Worm (Caenorhabditis elegans) whole organism, late embryonic: ENCODE measurements around the gene F07E5.8.

Experiments
- C08G9.2 ChIP-seq: sonication (generic microtip); optimal IDR thresholded peaks from 2 replicates; lab custom pipeline; 2016; ENCODE audit warnings: mild to moderate bottlenecking, missing genetic modification characterization, moderate library complexity, missing compliant biosample characterization
- C38D4.7 ChIP-seq: fragments of 200-800 bp; sonication (Bioruptor generic); optimal IDR thresholded peaks from 2 replicates; lab custom pipeline; 2018; ENCODE audit warnings: mild to moderate bottlenecking, missing genetic modification characterization, moderate library complexity, missing compliant biosample characterization
- K09A11.1 ChIP-seq: sonication (generic microtip); optimal IDR thresholded peaks from 2 replicates; lab custom pipeline; 2017; ENCODE audit warnings: antibody characterized with exemption, mild to moderate bottlenecking, missing genetic modification characterization, missing compliant biosample characterization; ENCODE audit not compliant: insufficient read depth
- T23F11.4 ChIP-seq: fragments of 200-800 bp; sonication (Bioruptor generic); optimal IDR thresholded peaks from 2 replicates; lab custom pipeline; 2018; ENCODE audit warnings: mild to moderate bottlenecking, missing genetic modification characterization, missing compliant biosample characterization
- Y22D7AL.16 ChIP-seq: sonication (generic microtip); optimal IDR thresholded peaks from 2 replicates; lab custom pipeline; 2016; ENCODE audit warnings: missing genetic modification characterization, missing compliant biosample characterization
- ahr-1 ChIP-seq: sonication (generic microtip); optimal IDR thresholded peaks from 2 replicates; lab custom pipeline; 2016; ENCODE audit warnings: missing genetic modification characterization, missing compliant biosample characterization
- ama-1 ChIP-seq: fragments of 150-350 bp; optimal IDR thresholded peaks from 2 replicates; lab custom pipeline; 2014
- ceh-18 ChIP-seq: sonication (generic microtip); optimal IDR thresholded peaks from 2 replicates; lab custom pipeline; 2016; ENCODE audit warnings: missing genetic modification characterization, missing compliant biosample characterization
- ceh-24 ChIP-seq: sonication (generic microtip); optimal IDR thresholded peaks from 2 replicates; lab custom pipeline; 2016; ENCODE audit warnings: mild to moderate bottlenecking, missing genetic modification characterization, missing compliant biosample characterization
- ceh-48 ChIP-seq: sonication (generic microtip); optimal IDR thresholded peaks from 2 replicates; lab custom pipeline; 2016; ENCODE audit warnings: missing genetic modification characterization, inconsistent platforms, missing compliant biosample characterization
- ceh-6 ChIP-seq: fragments of 200-800 bp; sonication (Bioruptor generic); optimal IDR thresholded peaks from 2 replicates; lab custom pipeline; 2018; ENCODE audit warnings: mild to moderate bottlenecking, missing genetic modification characterization, missing compliant biosample characterization
- che-1 ChIP-seq: sonication (generic microtip); optimal IDR thresholded peaks from 2 replicates; lab custom pipeline; 2016; ENCODE audit warnings: mild to moderate bottlenecking, missing genetic modification characterization, missing compliant biosample characterization
- dve-1 ChIP-seq: sonication (generic microtip); optimal IDR thresholded peaks from 2 replicates; lab custom pipeline; 2017; ENCODE audit warnings: antibody characterized with exemption, mild to moderate bottlenecking, missing genetic modification characterization, missing compliant biosample characterization
- ets-4 ChIP-seq: sonication (generic microtip); optimal IDR thresholded peaks from 2 replicates; lab custom pipeline; 2016; ENCODE audit warnings: missing genetic modification characterization, missing compliant biosample characterization
- fkh-10 ChIP-seq: fragments of 150-350 bp; optimal IDR thresholded peaks from 2 replicates; lab custom pipeline; 2014; ENCODE audit warnings: missing biosample characterization, missing genetic modification reagents, missing genetic modification characterization
- fkh-6 ChIP-seq: sonication (generic microtip); optimal IDR thresholded peaks from 2 replicates; lab custom pipeline; 2016; ENCODE audit warnings: missing genetic modification characterization, missing compliant biosample characterization
- gmeb-2 ChIP-seq: sonication (generic microtip); optimal IDR thresholded peaks from 2 replicates; lab custom pipeline; 2016; ENCODE audit warnings: missing genetic modification characterization, inconsistent platforms, missing compliant biosample characterization
- hlh-30 ChIP-seq: sonication (generic microtip); optimal IDR thresholded peaks from 2 replicates; lab custom pipeline; 2017; ENCODE audit warnings: antibody characterized with exemption, missing genetic modification characterization, missing compliant biosample characterization; ENCODE audit not compliant: insufficient read depth
- hlh-6 ChIP-seq: sonication (generic microtip); optimal IDR thresholded peaks from 2 replicates; lab custom pipeline; 2016; ENCODE audit warnings: missing genotype, missing genetic modification characterization, missing compliant biosample characterization
- hlh-8 ChIP-seq: sonication (generic microtip); optimal IDR thresholded peaks from 2 replicates; lab custom pipeline; 2016; ENCODE audit warnings: missing genotype, missing genetic modification characterization, missing compliant biosample characterization
- lim-6 ChIP-seq: sonication (generic microtip); optimal IDR thresholded peaks from 2 replicates; lab custom pipeline; 2016; ENCODE audit warnings: missing genetic modification characterization, missing compliant biosample characterization
- lin-11 ChIP-seq: fragments of 200-800 bp; sonication (Bioruptor generic); optimal IDR thresholded peaks from 2 replicates; lab custom pipeline; 2018; ENCODE audit warnings: mild to moderate bottlenecking, missing genetic modification characterization, missing compliant biosample characterization
- madf-2 ChIP-seq: sonication (generic microtip); optimal IDR thresholded peaks from 2 replicates; lab custom pipeline; 2017; ENCODE audit warnings: missing genetic modification characterization, missing compliant biosample characterization
- mec-3 ChIP-seq: sonication (generic microtip); optimal IDR thresholded peaks from 2 replicates; lab custom pipeline; 2016; ENCODE audit warnings: borderline replicate concordance, missing genetic modification characterization, missing compliant biosample characterization
- nfya-1 ChIP-seq: sonication (generic microtip); optimal IDR thresholded peaks from 2 replicates; lab custom pipeline; 2017; ENCODE audit warnings: missing genetic modification characterization, mild to moderate bottlenecking, missing compliant biosample characterization, antibody characterized with exemption, moderate library complexity
- nhr-11 ChIP-seq: fragments of 150-350 bp; optimal IDR thresholded peaks from 2 replicates; lab custom pipeline; 2014; ENCODE audit warnings: missing biosample characterization, missing genetic modification characterization
- nhr-232 ChIP-seq: sonication (generic microtip); optimal IDR thresholded peaks from 2 replicates; lab custom pipeline; 2016; ENCODE audit warnings: missing genetic modification characterization, missing compliant biosample characterization
- pqm-1 ChIP-seq: sonication (generic microtip); optimal IDR thresholded peaks from 2 replicates; lab custom pipeline; 2016; ENCODE audit warnings: missing genetic modification characterization, missing compliant biosample characterization
- pros-1 ChIP-seq: fragments of 150-350 bp; optimal IDR thresholded peaks from 2 replicates; lab custom pipeline; 2014; ENCODE audit warnings: missing biosample characterization, missing genetic modification reagents, missing genetic modification characterization
- ref-2 ChIP-seq: sonication (generic microtip); optimal IDR thresholded peaks from 2 replicates; lab custom pipeline; 2016; ENCODE audit warnings: missing genetic modification characterization, missing compliant biosample characterization
- rnt-1 ChIP-seq: sonication (generic microtip); optimal IDR thresholded peaks from 2 replicates; lab custom pipeline; 2016; ENCODE audit warnings: missing genetic modification characterization, missing compliant biosample characterization
- sox-2 ChIP-seq: fragments of 200-800 bp; sonication (Bioruptor generic); IDR thresholded peaks from 2 replicates; pipeline ENCODE4 v1.3.6; 2022; ENCODE audit warnings: missing genetic modification reagents, missing genetic modification characterization, missing compliant biosample characterization
- sox-4 ChIP-seq: sonication (generic microtip); optimal IDR thresholded peaks from 2 replicates; lab custom pipeline; 2017; ENCODE audit warnings: mild to moderate bottlenecking, missing genetic modification characterization, inconsistent platforms, missing compliant biosample characterization
- tbx-2 ChIP-seq: sonication (generic microtip); optimal IDR thresholded peaks from 2 replicates; lab custom pipeline; 2016; ENCODE audit warnings: missing genetic modification characterization, missing compliant biosample characterization
- tbx-7 ChIP-seq: sonication (generic microtip); optimal IDR thresholded peaks from 2 replicates; lab custom pipeline; 2016; ENCODE audit warnings: missing genotype, missing genetic modification characterization, missing compliant biosample characterization
- ttx-3 ChIP-seq: sonication (generic microtip); optimal IDR thresholded peaks from 2 replicates; lab custom pipeline; 2016; ENCODE audit warnings: missing genetic modification reagents, missing genetic modification characterization, missing compliant biosample characterization
- unc-55 ChIP-seq: sonication (generic microtip); optimal IDR thresholded peaks from 2 replicates; lab custom pipeline; 2017; ENCODE audit warnings: missing biosample characterization, missing genetic modification reagents, missing genetic modification characterization
- ztf-16 ChIP-seq: sonication (generic microtip); optimal IDR thresholded peaks from 2 replicates; lab custom pipeline; 2017; ENCODE audit warnings: missing genetic modification characterization, missing compliant biosample characterization

F07E5.8 gene

DNA sequence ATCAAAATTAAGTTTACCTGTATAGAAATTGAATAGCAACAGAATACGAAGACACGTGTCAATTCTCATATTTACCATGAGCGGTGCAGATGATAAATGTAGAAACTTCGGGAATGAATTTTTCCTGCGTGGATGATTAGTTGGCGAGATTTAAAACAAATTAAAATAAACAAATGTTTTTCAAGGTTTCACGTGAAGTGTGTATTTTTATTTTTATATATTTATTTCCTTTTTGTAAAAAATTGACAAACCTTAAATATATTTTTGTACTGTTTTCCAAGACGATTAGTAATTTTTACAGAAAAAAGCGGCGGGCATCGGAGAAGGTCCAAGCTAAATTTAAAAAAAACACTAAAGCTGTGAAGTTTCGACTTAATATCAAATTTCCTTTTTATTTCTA, at the start of gene F07E5.8:
Gene F07E5.8, minus strand, starts transcription at position 101 of the 400 bp plus-strand sequence.
- no peak for TF ChIP-seq ahr-1 (tag; lab: Kevin White, UChicago)
- no peak for TF ChIP-seq ceh-6 (GFP tag; lab: Kevin White, UChicago)
- TF ChIP-seq fkh-6, result no peak
- TF ChIP-seq pqm-1, result no peak
- no peak for TF ChIP-seq ama-1 (lab: Kevin White, UChicago)
- no peak for TF ChIP-seq ref-2 (tag; lab: Kevin White, UChicago)
- no peak for TF ChIP-seq ttx-3 (tag; lab: Kevin White, UChicago)
- no peak for TF ChIP-seq ceh-24 (tag; lab: Kevin White, UChicago)
- no peak for TF ChIP-seq gmeb-2 (tag; lab: Kevin White, UChicago)

DNA sequence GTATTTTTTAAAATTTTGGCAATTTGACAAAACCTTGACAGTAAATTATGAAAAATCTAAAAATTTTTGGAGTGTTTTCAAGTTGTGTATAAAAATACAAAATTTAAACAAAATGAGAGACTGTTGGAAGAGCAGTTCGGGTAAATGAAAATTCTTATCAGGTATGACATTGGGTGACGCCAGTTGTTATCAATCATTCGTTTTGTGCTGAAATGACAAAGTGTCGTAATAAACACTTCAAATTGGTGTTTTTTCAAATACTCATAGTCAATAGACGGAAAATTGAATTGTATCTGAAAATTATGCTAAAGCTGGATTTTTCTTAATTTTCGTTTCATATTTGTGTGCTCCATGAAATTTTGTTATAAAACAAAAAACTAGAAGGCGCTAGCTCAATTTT, 47.3 kb upstream of the F07E5.8 start:
- TF ChIP-seq lim-6 (tag; lab: Kevin White, UChicago), result no peak
- TF ChIP-seq mec-3 (tag; lab: Kevin White, UChicago), result no peak
- no peak for TF ChIP-seq dve-1 (tag; lab: Kevin White, UChicago)
- TF ChIP-seq madf-2 (tag; lab: Kevin White, UChicago), result no peak
- TF ChIP-seq che-1 (tag; lab: Kevin White, UChicago), result no peak
- TF ChIP-seq tbx-2 (tag; lab: Kevin White, UChicago), result no peak
- TF ChIP-seq hlh-8 (tag; lab: Kevin White, UChicago), result no peak
- no peak for TF ChIP-seq lin-11 (tag; lab: Kevin White, UChicago)
- no peak for TF ChIP-seq ahr-1 (tag; lab: Kevin White, UChicago)
- TF ChIP-seq ceh-48, result no peak
- TF ChIP-seq ceh-18 (tag; lab: Kevin White, UChicago), result no peak
- no peak for TF ChIP-seq pros-1 (tag; lab: Kevin White, UChicago)
- TF ChIP-seq nhr-232 (tag; lab: Kevin White, UChicago), result no peak
- TF ChIP-seq T23F11.4, result no peak
- TF ChIP-seq hlh-6, result no peak
- TF ChIP-seq hlh-30 (tag; lab: Kevin White, UChicago), result no peak
- no peak for TF ChIP-seq sox-2 (GFP tag; lab: Robert Waterston, UW)
- no peak for TF ChIP-seq ceh-24 (tag; lab: Kevin White, UChicago)
- TF ChIP-seq ceh-6 (GFP tag; lab: Kevin White, UChicago), result no peak

DNA sequence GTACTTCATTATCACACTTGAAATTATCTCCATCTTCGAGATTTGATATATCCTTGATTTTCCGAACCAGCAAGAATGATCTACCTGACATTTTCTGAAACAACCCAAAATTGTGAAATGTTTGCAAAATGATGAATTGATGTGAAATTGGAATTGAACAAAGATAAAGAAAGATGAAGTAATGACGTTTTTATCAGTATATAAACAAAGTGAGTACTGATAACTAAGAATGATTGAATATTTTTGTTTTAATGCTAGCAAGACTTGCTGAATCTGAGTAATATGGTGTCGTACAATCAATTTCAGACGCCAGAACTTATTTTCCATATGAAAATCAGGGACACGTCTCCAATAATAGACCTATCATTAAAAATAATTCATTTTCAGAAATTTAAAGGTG, 46.7 kb upstream of the F07E5.8 start, which contains the start of gene math-37:
Gene math-37, minus strand, starts transcription at position 101 of the 400 bp plus-strand sequence.
- TF ChIP-seq ets-4 (tag; lab: Kevin White, UChicago) (no peak), ama-1 (lab: Kevin White, UChicago) (no peak), che-1 (tag; lab: Kevin White, UChicago) (no peak), C38D4.7 (GFP tag; lab: Kevin White, UChicago) (no peak), nhr-11 (tag; lab: Kevin White, UChicago) (no peak), fkh-10 (GFP tag; lab: Kevin White, UChicago) (no peak), sox-4 (tag; lab: Kevin White, UChicago) (no peak), unc-55 (GFP tag; lab: Kevin White, UChicago) (no peak), rnt-1 (tag; lab: Kevin White, UChicago) (no peak), tbx-7 (tag; lab: Kevin White, UChicago) (no peak), nfya-1 (tag; lab: Kevin White, UChicago) (no peak)

DNA sequence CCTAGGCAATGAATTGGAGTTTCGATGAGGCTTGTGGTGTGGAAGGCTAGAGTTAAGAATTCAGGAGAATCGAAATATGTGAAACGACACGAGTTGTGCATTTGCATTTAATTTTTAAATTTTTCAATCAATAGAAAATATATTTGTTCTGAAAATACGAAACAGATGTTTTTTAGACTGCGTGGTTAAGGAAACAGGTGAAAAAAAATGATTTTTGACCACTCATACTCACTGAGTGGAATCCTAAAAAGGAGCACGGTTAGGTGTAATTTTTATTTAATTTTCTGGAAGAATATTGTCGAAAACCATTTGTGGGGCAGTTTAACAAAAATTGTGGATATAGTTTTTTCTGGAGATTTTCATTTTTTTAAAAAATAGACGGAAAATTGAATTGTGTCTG, 41.4 kb upstream of the F07E5.8 start, which contains the start of gene srh-195:
Gene srh-195, minus strand, starts transcription at position 101 of the 400 bp plus-strand sequence.
- TF ChIP-seq hlh-6 (no peak), ttx-3 (tag; lab: Kevin White, UChicago) (no peak), lim-6 (tag; lab: Kevin White, UChicago) (no peak), ztf-16 (tag; lab: Kevin White, UChicago) (no peak), Y22D7AL.16 (tag; lab: Kevin White, UChicago) (no peak), K09A11.1 (no peak), C08G9.2 (tag; lab: Kevin White, UChicago) (no peak)
